Worm (Caenorhabditis elegans): ENCODE measurements around the gene F38A6.4.

DNA sequence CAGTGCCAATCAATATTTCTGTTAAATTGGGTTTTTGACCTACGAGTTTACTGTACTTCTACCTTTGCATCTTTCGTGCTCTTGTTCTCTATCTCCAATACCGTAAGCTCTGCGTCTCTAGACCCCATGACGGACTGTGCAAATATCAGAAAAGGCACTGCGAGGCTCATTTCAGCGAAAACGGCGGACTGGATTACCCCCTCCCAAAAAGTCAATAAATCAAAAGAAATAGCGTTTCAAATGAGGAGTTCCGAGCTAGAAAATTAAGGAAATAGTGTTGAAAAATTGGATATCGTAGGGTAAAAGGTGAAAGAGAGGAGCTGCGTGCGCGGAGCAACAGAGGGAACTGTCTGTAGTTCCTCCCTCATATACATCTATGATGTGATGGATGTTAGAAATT lies 13.4 kb downstream of the F38A6.4 start:
- TF ChIP-seq ceh-9 (tag; optimal IDR thresholded peaks at IDR 0.05) (no peak), ahr-1 (tag; optimal IDR thresholded peaks at IDR 0.05) (no peak), nhr-11 (tag; optimal IDR thresholded peaks at IDR 0.05) (no peak)
